Worm (Caenorhabditis elegans): Measurements from ENCODE around the gene Y79H2A.12.

Y79H2A.12 gene

ce11 chrIII:11985066-11985465, 43.6 kb downstream of the Y79H2A.12 start:
- TF ChIP-seq ztf-29 (GFP tag; IDR thresholded peaks at IDR 0.05) = no peak
- TF ChIP-seq klf-2 (GFP tag; conservative IDR thresholded peaks at IDR 0.05) = no peak
- TF ChIP-seq flt-1 (GFP tag; IDR thresholded peaks at IDR 0.05) = no peak
- no peak for TF ChIP-seq med-1 (GFP tag; optimal IDR thresholded peaks at IDR 0.05; ENCODE audit: insufficient read depth)
- no peak for TF ChIP-seq cog-1 (tag; optimal IDR thresholded peaks at IDR 0.05)
- TF ChIP-seq tab-1 (GFP tag; IDR thresholded peaks at IDR 0.05) = no peak
- no peak for TF ChIP-seq ref-1 (GFP tag; conservative IDR thresholded peaks at IDR 0.05)
- no peak for TF ChIP-seq T22C8.4 (GFP tag; IDR thresholded peaks at IDR 0.05)
- no peak for TF ChIP-seq ztf-23 (GFP tag; IDR thresholded peaks at IDR 0.05)

ce11 chrIII:11982474-11982873, 46.2 kb downstream of the Y79H2A.12 start:
- TF ChIP-seq med-1 (GFP tag; optimal IDR thresholded peaks at IDR 0.05; ENCODE audit: insufficient read depth) (no peak), klf-2 (GFP tag; conservative IDR thresholded peaks at IDR 0.05) (no peak), ztf-23 (GFP tag; IDR thresholded peaks at IDR 0.05) (no peak), cog-1 (tag; optimal IDR thresholded peaks at IDR 0.05) (no peak), ztf-29 (GFP tag; IDR thresholded peaks at IDR 0.05) (no peak), T22C8.4 (GFP tag; IDR thresholded peaks at IDR 0.05) (no peak), ref-1 (GFP tag; conservative IDR thresholded peaks at IDR 0.05) (no peak), tab-1 (GFP tag; IDR thresholded peaks at IDR 0.05) (no peak), flt-1 (GFP tag; IDR thresholded peaks at IDR 0.05) (no peak)

- TF ChIP-seq ztf-29 (GFP tag; IDR thresholded peaks at IDR 0.05) = no peak
- TF ChIP-seq ztf-23 (GFP tag; IDR thresholded peaks at IDR 0.05) = no peak
- no peak for TF ChIP-seq flt-1 (GFP tag; IDR thresholded peaks at IDR 0.05)
- no peak for TF ChIP-seq klf-2 (GFP tag; conservative IDR thresholded peaks at IDR 0.05)
- no peak for TF ChIP-seq T22C8.4 (GFP tag; IDR thresholded peaks at IDR 0.05)
- no peak for TF ChIP-seq med-1 (GFP tag; optimal IDR thresholded peaks at IDR 0.05; ENCODE audit: insufficient read depth)
- TF ChIP-seq tab-1 (GFP tag; IDR thresholded peaks at IDR 0.05) = no peak
- no peak for TF ChIP-seq cog-1 (tag; optimal IDR thresholded peaks at IDR 0.05)
Measured at ce11 chrIII:11981539-11981938, 47.1 kb downstream of the Y79H2A.12 start.

DNA sequence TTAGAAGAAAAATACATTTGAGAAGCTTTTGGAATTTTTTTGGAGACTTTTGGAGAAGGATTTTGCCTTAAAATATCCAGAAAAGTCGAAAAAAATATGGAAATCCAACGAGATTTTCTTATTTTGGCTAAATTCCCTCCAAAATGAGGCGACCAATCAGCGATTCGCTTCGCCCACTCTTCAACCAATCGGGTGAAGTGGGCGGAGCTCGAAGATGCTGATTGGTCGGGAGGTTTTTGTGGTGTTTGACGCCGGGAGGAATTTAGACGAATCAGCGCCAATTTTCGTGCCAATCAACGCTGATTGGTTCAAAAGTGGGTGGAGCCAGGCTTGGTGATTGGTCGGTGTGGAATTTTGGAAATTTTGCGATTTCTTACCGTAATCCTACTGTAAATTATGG, 47.9 kb downstream of the Y79H2A.12 start:
- TF ChIP-seq ztf-29 (GFP tag; IDR thresholded peaks at IDR 0.05) = no peak
- no peak for TF ChIP-seq T22C8.4 (GFP tag; IDR thresholded peaks at IDR 0.05)
- TF ChIP-seq ztf-23 (GFP tag; IDR thresholded peaks at IDR 0.05) = no peak
- TF ChIP-seq tab-1 (GFP tag; IDR thresholded peaks at IDR 0.05) = no peak
- TF ChIP-seq flt-1 (GFP tag; IDR thresholded peaks at IDR 0.05) = no peak
- TF ChIP-seq ref-1 (GFP tag; conservative IDR thresholded peaks at IDR 0.05) = no peak
- TF ChIP-seq cog-1 (tag; optimal IDR thresholded peaks at IDR 0.05) = no peak
- TF ChIP-seq klf-2 (GFP tag; conservative IDR thresholded peaks at IDR 0.05) = no peak
- TF ChIP-seq med-1 (GFP tag; optimal IDR thresholded peaks at IDR 0.05; ENCODE audit: insufficient read depth) = no peak

- no peak for TF ChIP-seq ztf-23 (GFP tag; IDR thresholded peaks at IDR 0.05)
- no peak for TF ChIP-seq med-1 (GFP tag; optimal IDR thresholded peaks at IDR 0.05; ENCODE audit: insufficient read depth)
- TF ChIP-seq flt-1 (GFP tag; IDR thresholded peaks at IDR 0.05) = no peak
- TF ChIP-seq ref-1 (GFP tag; conservative IDR thresholded peaks at IDR 0.05) = no peak
- TF ChIP-seq T22C8.4 (GFP tag; IDR thresholded peaks at IDR 0.05) = no peak
- no peak for TF ChIP-seq klf-2 (GFP tag; conservative IDR thresholded peaks at IDR 0.05)
- no peak for TF ChIP-seq ztf-29 (GFP tag; IDR thresholded peaks at IDR 0.05)
- TF ChIP-seq tab-1 (GFP tag; IDR thresholded peaks at IDR 0.05) = no peak
- TF ChIP-seq cog-1 (tag; optimal IDR thresholded peaks at IDR 0.05) = no peak
Measured at ce11 chrIII:11978742-11979141, 49.9 kb downstream of the Y79H2A.12 start, which contains the start of gene Y56A3A.30. Y56A3A.30 (minus strand) TSS chrIII:11979065.

Data from whole organism, midembryonic.